Fruit fly (Drosophila melanogaster) whole organism, adult: ENCODE data around the gene vir-1.

Source experiments
- CG11617 ChIP-seq: fragments of 200-800 bp; sonication (Bioruptor generic); optimal IDR thresholded peaks from 2 replicates; lab custom pipeline; 2017; ENCODE audit warnings: mild to moderate bottlenecking, missing biosample characterization, missing genetic modification reagents, missing genetic modification characterization
- CG14711 ChIP-seq: fragments of 200-800 bp; sonication (Bioruptor generic); optimal IDR thresholded peaks from 2 replicates; lab custom pipeline; 2018; ENCODE audit warnings: missing biosample characterization, mild to moderate bottlenecking, missing genetic modification characterization, moderate library complexity
- CG1620 ChIP-seq: fragments of 200-800 bp; sonication (Bioruptor generic); optimal IDR thresholded peaks from 2 replicates; lab custom pipeline; 2016; ENCODE audit warnings: missing biosample characterization, missing genetic modification characterization
- CG7045 ChIP-seq: fragments of 200-800 bp; sonication (Bioruptor generic); optimal IDR thresholded peaks from 2 replicates; lab custom pipeline; 2017; ENCODE audit warnings: missing biosample characterization, mild to moderate bottlenecking, missing genetic modification characterization
- Clk ChIP-seq: fragments of 200-800 bp; sonication (Bioruptor generic); optimal IDR thresholded peaks from 2 replicates; lab custom pipeline; 2017; ENCODE audit warnings: missing biosample characterization, missing genetic modification characterization
- Hr96 ChIP-seq: fragments of 200-800 bp; sonication (Bioruptor generic); optimal IDR thresholded peaks from 2 replicates; lab custom pipeline; 2016; ENCODE audit warnings: missing biosample characterization, missing genetic modification characterization
- cnc ChIP-seq, 2 experiments: fragments of >200 bp; optimal IDR thresholded peaks; 2 replicates each; lab custom pipeline; 2017
- pad ChIP-seq: fragments of 200-800 bp; sonication (Bioruptor generic); optimal IDR thresholded peaks from 3 replicates; lab custom pipeline; 2017; ENCODE audit warnings: missing biosample characterization, missing genetic modification characterization, mild to moderate bottlenecking, moderate library complexity, missing genetic modification reagents
- toe ChIP-seq: fragments of 200-800 bp; sonication (Bioruptor generic); optimal IDR thresholded peaks from 2 replicates; lab custom pipeline; 2016; ENCODE audit warnings: missing biosample characterization, missing genetic modification characterization

DNA sequence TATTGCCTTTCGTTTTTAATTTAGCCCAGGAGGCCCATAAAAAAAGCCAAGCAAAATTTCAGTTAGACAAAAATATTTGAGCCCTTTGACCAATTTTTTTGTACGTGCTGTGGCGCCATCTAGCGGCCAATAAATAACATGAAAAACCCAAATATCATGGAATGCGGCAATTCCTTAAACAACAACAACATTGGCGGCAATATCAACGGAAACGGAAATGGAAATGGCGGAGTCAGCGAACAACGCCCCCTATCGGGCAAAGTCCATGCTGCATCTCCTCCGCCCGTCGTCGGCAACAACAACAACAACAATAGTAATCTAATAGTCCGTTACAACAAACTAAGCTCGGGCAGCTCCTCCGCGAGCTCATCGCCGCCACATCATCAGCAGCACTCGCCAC is 49.7 kb downstream of the vir-1 start:
- TF ChIP-seq cnc (optimal IDR thresholded peaks at IDR 0.05; lab: Kevin White, UChicago) (no peak), CG7045 (no peak), CG1620 (no peak), pad (no peak), CG14711 (no peak), CG11617 (no peak), toe (GFP tag; lab: Kevin White, UChicago) (no peak), Hr96 (no peak), Clk (GFP tag; lab: Kevin White, UChicago) (no peak)
